Worm (Caenorhabditis elegans) whole organism, late embryonic: ENCODE measurements around the gene F39H12.3.

Source experiments
- C38D4.7 ChIP-seq: fragments of 200-800 bp; sonication (Bioruptor generic); optimal IDR thresholded peaks from 2 replicates; lab custom pipeline; 2018; ENCODE audit warnings: mild to moderate bottlenecking, missing genetic modification characterization, moderate library complexity, missing compliant biosample characterization
- ama-1 ChIP-seq: fragments of 150-350 bp; optimal IDR thresholded peaks from 2 replicates; lab custom pipeline; 2014
- ceh-14 ChIP-seq: sonication (generic microtip); optimal IDR thresholded peaks from 2 replicates; lab custom pipeline; 2016; ENCODE audit warnings: missing genotype, missing genetic modification characterization, missing compliant biosample characterization
- ceh-18 ChIP-seq: sonication (generic microtip); optimal IDR thresholded peaks from 2 replicates; lab custom pipeline; 2016; ENCODE audit warnings: missing genetic modification characterization, missing compliant biosample characterization
- ceh-19 ChIP-seq: fragments of 200-800 bp; sonication (Bioruptor generic); optimal IDR thresholded peaks from 2 replicates; lab custom pipeline; 2018; ENCODE audit warnings: mild to moderate bottlenecking, missing genetic modification characterization, missing compliant biosample characterization
- ceh-24 ChIP-seq: sonication (generic microtip); optimal IDR thresholded peaks from 2 replicates; lab custom pipeline; 2016; ENCODE audit warnings: mild to moderate bottlenecking, missing genetic modification characterization, missing compliant biosample characterization
- ceh-30 ChIP-seq: fragments of 150-350 bp; optimal IDR thresholded peaks from 2 replicates; lab custom pipeline; 2014; ENCODE audit warnings: missing biosample characterization, missing genetic modification characterization
- ceh-31 ChIP-seq: sonication (generic microtip); optimal IDR thresholded peaks from 2 replicates; lab custom pipeline; 2016; ENCODE audit warnings: missing genetic modification characterization, missing compliant biosample characterization
- ceh-34 ChIP-seq: sonication (generic microtip); optimal IDR thresholded peaks from 2 replicates; lab custom pipeline; 2016; ENCODE audit warnings: mild to moderate bottlenecking, missing genetic modification characterization, missing compliant biosample characterization
- ceh-45 ChIP-seq: fragments of 200-800 bp; sonication (Bioruptor generic); IDR thresholded peaks from 2 replicates; pipeline ENCODE4 v1.3.6; 2022; ENCODE audit warnings: missing genetic modification reagents, missing genetic modification characterization, missing compliant biosample characterization
- ceh-48 ChIP-seq: sonication (generic microtip); optimal IDR thresholded peaks from 2 replicates; lab custom pipeline; 2016; ENCODE audit warnings: missing genetic modification characterization, inconsistent platforms, missing compliant biosample characterization
- ceh-6 ChIP-seq: fragments of 200-800 bp; sonication (Bioruptor generic); optimal IDR thresholded peaks from 2 replicates; lab custom pipeline; 2018; ENCODE audit warnings: mild to moderate bottlenecking, missing genetic modification characterization, missing compliant biosample characterization
- ceh-9 ChIP-seq: sonication (generic microtip); optimal IDR thresholded peaks from 2 replicates; lab custom pipeline; 2016; ENCODE audit warnings: mild to moderate bottlenecking, missing genetic modification characterization, inconsistent platforms, missing compliant biosample characterization
- dve-1 ChIP-seq: sonication (generic microtip); optimal IDR thresholded peaks from 2 replicates; lab custom pipeline; 2017; ENCODE audit warnings: antibody characterized with exemption, mild to moderate bottlenecking, missing genetic modification characterization, missing compliant biosample characterization
- elt-2 ChIP-seq: sonication (generic microtip); optimal IDR thresholded peaks from 2 replicates; lab custom pipeline; 2016; ENCODE audit warnings: missing genetic modification reagents, missing genetic modification characterization, missing compliant biosample characterization
- elt-4 ChIP-seq: sonication (generic microtip); optimal IDR thresholded peaks from 2 replicates; lab custom pipeline; 2016; ENCODE audit warnings: missing genetic modification characterization, missing compliant biosample characterization
- hlh-13 ChIP-seq: fragments of 200-800 bp; sonication (Bioruptor generic); optimal IDR thresholded peaks from 2 replicates; lab custom pipeline; 2018; ENCODE audit warnings: mild to moderate bottlenecking, missing genetic modification characterization, missing compliant biosample characterization
- hlh-30 ChIP-seq: sonication (generic microtip); optimal IDR thresholded peaks from 2 replicates; lab custom pipeline; 2017; ENCODE audit warnings: antibody characterized with exemption, missing genetic modification characterization, missing compliant biosample characterization; ENCODE audit not compliant: insufficient read depth
- hlh-6 ChIP-seq: sonication (generic microtip); optimal IDR thresholded peaks from 2 replicates; lab custom pipeline; 2016; ENCODE audit warnings: missing genotype, missing genetic modification characterization, missing compliant biosample characterization
- madf-2 ChIP-seq: sonication (generic microtip); optimal IDR thresholded peaks from 2 replicates; lab custom pipeline; 2017; ENCODE audit warnings: missing genetic modification characterization, missing compliant biosample characterization
- nfya-1 ChIP-seq: sonication (generic microtip); optimal IDR thresholded peaks from 2 replicates; lab custom pipeline; 2017; ENCODE audit warnings: missing genetic modification characterization, mild to moderate bottlenecking, missing compliant biosample characterization, antibody characterized with exemption, moderate library complexity
- nhr-232 ChIP-seq: sonication (generic microtip); optimal IDR thresholded peaks from 2 replicates; lab custom pipeline; 2016; ENCODE audit warnings: missing genetic modification characterization, missing compliant biosample characterization
- npax-4 ChIP-seq: sonication (generic microtip); optimal IDR thresholded peaks from 2 replicates; lab custom pipeline; 2016; ENCODE audit warnings: missing genetic modification characterization, missing compliant biosample characterization
- odd-2 ChIP-seq: sonication (generic microtip); optimal IDR thresholded peaks from 2 replicates; lab custom pipeline; 2017; ENCODE audit warnings: antibody characterized with exemption, mild to moderate bottlenecking, missing genetic modification characterization, missing compliant biosample characterization
- pag-3 ChIP-seq: sonication (generic microtip); optimal IDR thresholded peaks from 2 replicates; lab custom pipeline; 2016; ENCODE audit warnings: missing compliant biosample characterization, missing genetic modification characterization, borderline replicate concordance
- pat-9 ChIP-seq: fragments of 200-800 bp; sonication (Bioruptor generic); optimal IDR thresholded peaks from 2 replicates; lab custom pipeline; 2018; ENCODE audit warnings: mild to moderate bottlenecking, missing genetic modification characterization, moderate library complexity, missing compliant biosample characterization
- pha-2 ChIP-seq: sonication (generic microtip); optimal IDR thresholded peaks from 2 replicates; lab custom pipeline; 2017; ENCODE audit warnings: mild to moderate bottlenecking, missing genetic modification characterization, missing compliant biosample characterization
- pha-4 ChIP-seq: fragments of 150-350 bp; optimal IDR thresholded peaks from 2 replicates; lab custom pipeline; 2018; ENCODE audit warnings: missing biosample characterization, missing genetic modification reagents, missing genetic modification characterization
- pros-1 ChIP-seq: fragments of 150-350 bp; optimal IDR thresholded peaks from 2 replicates; lab custom pipeline; 2014; ENCODE audit warnings: missing biosample characterization, missing genetic modification reagents, missing genetic modification characterization
- ref-2 ChIP-seq: sonication (generic microtip); optimal IDR thresholded peaks from 2 replicates; lab custom pipeline; 2016; ENCODE audit warnings: missing genetic modification characterization, missing compliant biosample characterization
- rnt-1 ChIP-seq: sonication (generic microtip); optimal IDR thresholded peaks from 2 replicates; lab custom pipeline; 2016; ENCODE audit warnings: missing genetic modification characterization, missing compliant biosample characterization
- sdc-2 ChIP-seq: sonication (generic microtip); optimal IDR thresholded peaks from 2 replicates; lab custom pipeline; 2016; ENCODE audit warnings: missing genotype, missing genetic modification characterization, missing compliant biosample characterization
- sox-2 ChIP-seq: fragments of 200-800 bp; sonication (Bioruptor generic); IDR thresholded peaks from 2 replicates; pipeline ENCODE4 v1.3.6; 2022; ENCODE audit warnings: missing genetic modification reagents, missing genetic modification characterization, missing compliant biosample characterization
- syd-9 ChIP-seq: sonication (generic microtip); optimal IDR thresholded peaks from 2 replicates; lab custom pipeline; 2016; ENCODE audit warnings: mild to moderate bottlenecking, missing genetic modification characterization, moderate library complexity, missing compliant biosample characterization
- tbx-2 ChIP-seq: sonication (generic microtip); optimal IDR thresholded peaks from 2 replicates; lab custom pipeline; 2016; ENCODE audit warnings: missing genetic modification characterization, missing compliant biosample characterization
- unc-42 ChIP-seq: sonication (generic microtip); optimal IDR thresholded peaks from 2 replicates; lab custom pipeline; 2016; ENCODE audit warnings: missing genotype, missing genetic modification characterization, missing compliant biosample characterization
- unc-55 ChIP-seq: sonication (generic microtip); optimal IDR thresholded peaks from 2 replicates; lab custom pipeline; 2017; ENCODE audit warnings: missing biosample characterization, missing genetic modification reagents, missing genetic modification characterization
- ztf-16 ChIP-seq: sonication (generic microtip); optimal IDR thresholded peaks from 2 replicates; lab custom pipeline; 2017; ENCODE audit warnings: missing genetic modification characterization, missing compliant biosample characterization

The F39H12.3 gene

ce11 chrX:828603-829002, 12.7 kb downstream of the F39H12.3 start, which contains the start of gene wdr-54:
wdr-54 (plus strand) TSS chrX:828903.
- TF ChIP-seq ceh-45 (no peak), madf-2 (tag; lab: Kevin White, UChicago) (no peak), ceh-30 (tag; lab: Kevin White, UChicago) (no peak), ref-2 (no peak), ceh-6 (GFP tag; lab: Kevin White, UChicago) (no peak), npax-4 (tag; lab: Kevin White, UChicago) (no peak)

DNA sequence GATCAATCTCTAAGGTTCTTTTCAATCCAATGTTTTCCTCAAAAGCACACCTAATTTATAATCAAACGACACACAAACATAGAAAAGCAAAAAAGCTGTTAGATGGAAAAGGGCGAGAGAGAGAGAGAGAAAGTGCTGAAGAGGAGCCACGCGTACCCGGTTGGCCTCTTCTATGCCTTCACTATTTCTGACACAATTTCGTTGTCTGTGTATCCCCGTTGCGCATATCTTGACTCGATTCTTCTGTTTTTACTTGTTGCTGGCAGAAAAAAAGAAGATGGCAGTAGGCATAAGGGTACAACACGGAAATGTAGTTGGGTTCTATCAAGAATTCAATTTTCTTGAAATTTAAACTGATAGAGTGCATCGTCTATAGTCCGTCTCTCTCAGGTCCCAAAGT, 13.8 kb downstream of the F39H12.3 start:
- peak; percentile 94 for TF ChIP-seq unc-42
- peak; percentile 74 for TF ChIP-seq unc-55
- no peak for TF ChIP-seq pag-3 (tag; lab: Kevin White, UChicago)
- peak; percentile 78 for TF ChIP-seq tbx-2 (tag; lab: Kevin White, UChicago)
- TF ChIP-seq ceh-31 (tag; lab: Kevin White, UChicago): peak; percentile 70
- no peak for TF ChIP-seq hlh-6 (tag; lab: Kevin White, UChicago)
- peak; percentile 51 for TF ChIP-seq ceh-18 (tag; lab: Kevin White, UChicago)
- TF ChIP-seq nfya-1 (tag; lab: Kevin White, UChicago): peak; percentile 65
- TF ChIP-seq dve-1 (tag; lab: Kevin White, UChicago): peak; percentile 72
- peak; percentile 36 for TF ChIP-seq ceh-34 (tag; lab: Kevin White, UChicago)
- peak; percentile 25 for TF ChIP-seq ceh-14 (tag; lab: Kevin White, UChicago)
- TF ChIP-seq sdc-2 (tag; lab: Kevin White, UChicago): peak; percentile 58
- TF ChIP-seq nhr-232: no peak
- no peak for TF ChIP-seq pat-9 (tag; lab: Kevin White, UChicago)
- peak; percentile 9 for TF ChIP-seq rnt-1 (tag; lab: Kevin White, UChicago)
- no peak for TF ChIP-seq ama-1 (lab: Kevin White, UChicago)
- peak; percentile 6 for TF ChIP-seq ceh-19
- no peak for TF ChIP-seq ceh-45
- peak; percentile 6 for TF ChIP-seq pros-1
- TF ChIP-seq ref-2: peak; percentile 35

DNA sequence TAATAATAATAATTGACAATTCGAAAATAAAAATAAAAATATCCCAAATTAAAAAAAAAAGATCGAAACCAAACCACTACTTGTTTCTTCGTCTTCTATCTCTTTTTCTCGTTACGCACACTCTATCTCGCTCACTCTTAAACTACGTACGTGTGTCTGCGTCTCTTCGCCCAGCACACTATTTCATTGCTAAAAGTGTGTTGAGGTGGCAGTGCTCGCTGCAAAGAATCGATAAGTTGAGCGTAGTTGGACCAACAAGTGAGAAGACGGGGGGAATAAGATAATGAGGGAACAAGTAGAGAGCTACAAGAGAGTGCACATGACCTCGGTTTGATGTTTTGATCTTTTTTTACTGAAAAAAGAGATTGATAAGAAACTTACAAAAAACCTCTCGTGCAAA, 15.4 kb downstream of the F39H12.3 start:
- TF ChIP-seq ceh-14 (tag; lab: Kevin White, UChicago): no peak
- TF ChIP-seq ceh-24: no peak
- TF ChIP-seq ceh-48: peak; percentile 92
- TF ChIP-seq sdc-2 (tag; lab: Kevin White, UChicago): peak; percentile 47
- TF ChIP-seq elt-4 (tag; lab: Kevin White, UChicago): no peak
- peak; percentile 41 for TF ChIP-seq unc-42
- no peak for TF ChIP-seq sox-2
- TF ChIP-seq ceh-19: no peak
- TF ChIP-seq ceh-9 (tag; lab: Kevin White, UChicago): no peak
- TF ChIP-seq odd-2 (tag; lab: Kevin White, UChicago): no peak
- peak; percentile 16 for TF ChIP-seq elt-2 (tag; lab: Kevin White, UChicago)
- TF ChIP-seq ztf-16 (tag; lab: Kevin White, UChicago): no peak
- peak; percentile 33 for TF ChIP-seq nfya-1 (tag; lab: Kevin White, UChicago)
- peak; percentile 15 for TF ChIP-seq hlh-30
- TF ChIP-seq hlh-13 (GFP tag; lab: Kevin White, UChicago): no peak
- TF ChIP-seq tbx-2 (tag; lab: Kevin White, UChicago): peak; percentile 41
- TF ChIP-seq ceh-31 (tag; lab: Kevin White, UChicago): peak; percentile 65

ce11 chrX:825375-825774, 15.9 kb downstream of the F39H12.3 start, which contains the start of gene daf-3:
daf-3 (minus strand) TSS chrX:825475.
- no peak for TF ChIP-seq pha-4 (tag; lab: Kevin White, UChicago)
- TF ChIP-seq pha-2: no peak
- no peak for TF ChIP-seq npax-4 (tag; lab: Kevin White, UChicago)
- TF ChIP-seq unc-55: no peak
- TF ChIP-seq syd-9 (tag; lab: Kevin White, UChicago): no peak
- no peak for TF ChIP-seq pat-9 (tag; lab: Kevin White, UChicago)
- TF ChIP-seq hlh-13 (GFP tag; lab: Kevin White, UChicago): no peak
- no peak for TF ChIP-seq C38D4.7 (GFP tag; lab: Kevin White, UChicago)
- no peak for TF ChIP-seq sox-2
